Worm (Caenorhabditis elegans): Measurements from ENCODE around the gene dyf-13.

The dyf-13 gene

DNA sequence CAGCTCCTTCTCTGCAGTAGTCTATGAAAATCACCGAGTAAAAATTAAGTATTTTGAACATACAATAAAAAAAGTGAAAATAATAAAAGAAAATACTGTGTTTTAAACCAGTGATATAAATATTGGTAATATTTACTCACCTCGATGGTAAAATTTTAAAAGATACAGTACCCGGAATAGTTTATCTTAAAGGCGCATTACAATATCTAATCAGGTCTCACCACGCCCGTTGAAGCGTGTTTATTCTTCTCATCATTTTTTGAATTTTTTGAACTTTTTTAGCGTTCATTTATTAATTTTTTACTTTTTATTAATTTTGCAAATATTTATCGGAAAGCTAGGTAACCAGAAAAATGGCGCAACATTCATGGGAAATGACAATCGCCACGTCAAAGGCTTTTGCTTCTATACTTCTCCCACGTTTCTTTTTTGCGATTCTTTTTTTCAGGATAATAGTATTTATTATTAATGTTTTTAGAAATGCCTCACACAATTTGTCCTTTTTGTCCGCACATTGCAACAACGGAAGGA is 49.3 kb downstream of the dyf-13 start, which contains the start of gene F10E7.2:
F10E7.2 (plus strand) TSS at position 481 of the 531 bp plus-strand sequence.
- TF ChIP-seq dmd-4 (tag; optimal IDR thresholded peaks at IDR 0.05): no peak
- TF ChIP-seq blmp-1 (tag; optimal IDR thresholded peaks at IDR 0.05; ENCODE audit: insufficient read depth): no peak
- no peak for TF ChIP-seq nhr-129 (tag; optimal IDR thresholded peaks at IDR 0.05)
- no peak for TF ChIP-seq ztf-11 (tag; optimal IDR thresholded peaks at IDR 0.05)
- no peak for TF ChIP-seq peb-1 (tag; optimal IDR thresholded peaks at IDR 0.05)
- TF ChIP-seq nhr-12 (tag; optimal IDR thresholded peaks at IDR 0.05): no peak
- no peak for TF ChIP-seq ceh-16 (tag; optimal IDR thresholded peaks at IDR 0.05)
- TF ChIP-seq fos-1 (tag; optimal IDR thresholded peaks at IDR 0.05): no peak
- no peak for TF ChIP-seq skn-1 (tag; optimal IDR thresholded peaks at IDR 0.05)
- TF ChIP-seq alr-1 (tag; optimal IDR thresholded peaks at IDR 0.05): no peak
- no peak for TF ChIP-seq ceh-82 (tag; optimal IDR thresholded peaks at IDR 0.05)
- TF ChIP-seq unc-55 (GFP tag; optimal IDR thresholded peaks at IDR 0.05): no peak
- TF ChIP-seq nhr-77 (tag; optimal IDR thresholded peaks at IDR 0.05): no peak
- TF ChIP-seq zag-1 (tag; optimal IDR thresholded peaks at IDR 0.05): no peak
- no peak for TF ChIP-seq mbf-1 (tag; optimal IDR thresholded peaks at IDR 0.05)
- no peak for TF ChIP-seq elt-1 (tag; optimal IDR thresholded peaks at IDR 0.05)
- no peak for TF ChIP-seq aly-2 (tag; optimal IDR thresholded peaks at IDR 0.05)
- TF ChIP-seq nhr-237 (tag; optimal IDR thresholded peaks at IDR 0.05): no peak
- TF ChIP-seq ama-1 (optimal IDR thresholded peaks at IDR 0.05): no peak

DNA sequence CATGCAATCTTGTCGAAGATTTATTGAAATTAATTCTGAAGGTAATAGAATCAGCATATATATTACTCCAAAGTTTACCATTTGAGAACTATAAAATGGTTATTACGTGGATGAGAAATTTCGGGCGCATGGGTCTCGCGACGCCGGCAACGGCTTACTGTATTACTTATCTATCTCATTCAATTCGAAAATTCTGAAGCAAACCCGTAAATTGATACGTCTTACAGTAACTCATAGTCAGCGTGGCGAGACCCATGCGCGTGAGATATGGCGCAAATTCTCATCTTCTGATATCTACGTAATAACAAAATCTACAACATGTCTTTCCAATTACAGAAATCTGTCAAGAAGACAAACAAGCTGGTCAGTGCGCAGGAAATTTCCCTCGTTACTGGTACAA is 51.6 kb downstream of the dyf-13 start:
- TF ChIP-seq lin-13 (GFP tag; optimal IDR thresholded peaks at IDR 0.05) (no peak), blmp-1 (tag; optimal IDR thresholded peaks at IDR 0.05; ENCODE audit: insufficient read depth) (no peak), lin-11 (tag; optimal IDR thresholded peaks at IDR 0.05) (no peak), C34F6.9 (tag; optimal IDR thresholded peaks at IDR 0.05) (no peak), nhr-237 (tag; optimal IDR thresholded peaks at IDR 0.05) (no peak), ztf-11 (tag; optimal IDR thresholded peaks at IDR 0.05) (no peak), ztf-4 (tag; optimal IDR thresholded peaks at IDR 0.05) (no peak), crh-2 (tag; optimal IDR thresholded peaks at IDR 0.05) (no peak), nhr-12 (tag; optimal IDR thresholded peaks at IDR 0.05) (no peak), ama-1 (optimal IDR thresholded peaks at IDR 0.05) (no peak), aly-2 (tag; optimal IDR thresholded peaks at IDR 0.05) (no peak), unc-39 (tag; optimal IDR thresholded peaks at IDR 0.05) (no peak), skn-1 (tag; optimal IDR thresholded peaks at IDR 0.05) (no peak), mbf-1 (tag; optimal IDR thresholded peaks at IDR 0.05) (no peak), nhr-129 (tag; optimal IDR thresholded peaks at IDR 0.05) (no peak), lin-39 (tag; optimal IDR thresholded peaks at IDR 0.05) (no peak), nhr-23 (tag; optimal IDR thresholded peaks at IDR 0.05) (no peak), alr-1 (tag; optimal IDR thresholded peaks at IDR 0.05) (no peak)

All from whole organism, L2 larva.